Worm (Caenorhabditis elegans) whole organism, young adult: ENCODE data around the gene gst-4.

Experiments
- aptf-2 ChIP-seq: fragments of 200-800 bp; sonication (Bioruptor generic); conservative IDR thresholded peaks from 2 replicates; pipeline ENCODE4 v1.3.6; 2022; ENCODE audit warnings: missing genetic modification reagents, missing genetic modification characterization, missing compliant biosample characterization
- athp-1 ChIP-seq: sonication (generic microtip); optimal IDR thresholded peaks from 2 replicates; lab custom pipeline; 2017; ENCODE audit warnings: mild to moderate bottlenecking, missing genetic modification characterization, missing compliant biosample characterization
- attf-3 ChIP-seq: fragments of 200-800 bp; sonication (Bioruptor generic); conservative IDR thresholded peaks from 2 replicates; pipeline ENCODE4 v1.3.6; 2022; ENCODE audit warnings: missing genetic modification reagents, missing genetic modification characterization, missing compliant biosample characterization
- bed-1 ChIP-seq: fragments of 200-800 bp; sonication (Bioruptor generic); IDR thresholded peaks from 2 replicates; pipeline ENCODE4 v1.3.6; 2022; ENCODE audit warnings: missing genetic modification reagents, missing genetic modification characterization, missing compliant biosample characterization
- cebp-1 ChIP-seq, 2 experiments: fragments of 200-800 bp in 1 of 2; sonication (Bioruptor generic) in 1 of 2; sonication (generic microtip) in 1 of 2; IDR thresholded peaks in 1 of 2; optimal IDR thresholded peaks in 1 of 2; 2 replicates each; pipeline versions ENCODE4 v1.3.6 to Lab custom; 2017 to 2022; ENCODE audit warnings: missing compliant biosample characterization in 2 of 2, missing genetic modification characterization in 2 of 2, mild to moderate bottlenecking in 1 of 2, missing genetic modification reagents in 1 of 2, moderate library complexity in 1 of 2
- cebp-2 ChIP-seq: fragments of 200-800 bp; sonication (Bioruptor generic); IDR thresholded peaks from 2 replicates; pipeline ENCODE4 v1.3.6; 2022; ENCODE audit warnings: missing genetic modification characterization, missing compliant biosample characterization
- ceh-40 ChIP-seq: fragments of 200-800 bp; sonication (Bioruptor generic); IDR thresholded peaks from 2 replicates; pipeline ENCODE4 v1.3.6; 2022; ENCODE audit warnings: missing genetic modification characterization, missing compliant biosample characterization
- ceh-91 ChIP-seq: fragments of 200-800 bp; sonication (Bioruptor generic); IDR thresholded peaks from 2 replicates; pipeline ENCODE4 v1.3.6; 2022; ENCODE audit warnings: missing genetic modification reagents, missing genetic modification characterization, missing compliant biosample characterization
- die-1 ChIP-seq: sonication (generic microtip); optimal IDR thresholded peaks from 2 replicates; lab custom pipeline; 2016; ENCODE audit warnings: missing genotype, mild to moderate bottlenecking, missing genetic modification characterization, missing compliant biosample characterization
- efl-1 ChIP-seq: fragments of 150-350 bp; optimal IDR thresholded peaks from 2 replicates; lab custom pipeline; 2014; ENCODE audit warnings: missing biosample characterization, missing genetic modification reagents, missing genetic modification characterization
- egl-18 ChIP-seq: fragments of 200-800 bp; sonication (Bioruptor generic); IDR thresholded peaks from 2 replicates; pipeline ENCODE4 v1.3.6; 2022; ENCODE audit warnings: missing genetic modification reagents, missing genetic modification characterization, missing compliant biosample characterization
- ekl-4 ChIP-seq: fragments of 200-800 bp; sonication (Bioruptor generic); IDR thresholded peaks from 2 replicates; pipeline ENCODE4 v1.3.6; 2022; ENCODE audit warnings: missing genetic modification reagents, missing genetic modification characterization, missing compliant biosample characterization
- ets-4 ChIP-seq: fragments of 200-800 bp; sonication (Bioruptor generic); optimal IDR thresholded peaks from 2 replicates; lab custom pipeline; 2018; ENCODE audit warnings: mild to moderate bottlenecking, missing genetic modification characterization, missing compliant biosample characterization
- hmg-20 ChIP-seq: fragments of 200-800 bp; sonication (Bioruptor generic); IDR thresholded peaks from 2 replicates; pipeline ENCODE4 v1.3.6; 2022; ENCODE audit warnings: missing genetic modification reagents, missing genetic modification characterization, missing compliant biosample characterization
- lin-26 ChIP-seq: fragments of 200-800 bp; sonication (Bioruptor generic); IDR thresholded peaks from 2 replicates; pipeline ENCODE4 v1.3.6; 2022; ENCODE audit warnings: missing genetic modification reagents, missing genetic modification characterization, missing compliant biosample characterization
- lsl-1 ChIP-seq: fragments of 200-800 bp; sonication (Bioruptor generic); optimal IDR thresholded peaks from 2 replicates; lab custom pipeline; 2018; ENCODE audit warnings: mild to moderate bottlenecking, missing genetic modification characterization, moderate library complexity, missing compliant biosample characterization
- lsy-27 ChIP-seq: sonication (generic microtip); optimal IDR thresholded peaks from 2 replicates; lab custom pipeline; 2017; ENCODE audit warnings: missing genetic modification characterization, mild to moderate bottlenecking, missing compliant biosample characterization, antibody characterized with exemption, missing genotype, borderline replicate concordance; ENCODE audit not compliant: insufficient read depth
- mel-28 ChIP-seq: sonication (generic microtip); optimal IDR thresholded peaks from 2 replicates; lab custom pipeline; 2016; ENCODE audit warnings: borderline replicate concordance, mild to moderate bottlenecking, missing genetic modification characterization, missing compliant biosample characterization
- nfyb-1 ChIP-seq: fragments of 200-800 bp; sonication (Bioruptor generic); IDR thresholded peaks from 2 replicates; pipeline ENCODE4 v1.3.6; 2022; ENCODE audit warnings: missing genetic modification reagents, missing genetic modification characterization, missing compliant biosample characterization
- nhr-27 ChIP-seq: fragments of 200-800 bp; sonication (Bioruptor generic); optimal IDR thresholded peaks from 2 replicates; lab custom pipeline; 2018; ENCODE audit warnings: mild to moderate bottlenecking, missing genetic modification characterization, moderate library complexity, missing compliant biosample characterization
- pbrm-1 ChIP-seq: fragments of 200-800 bp; sonication (Bioruptor generic); IDR thresholded peaks from 2 replicates; pipeline ENCODE4 v1.3.6; 2022; ENCODE audit warnings: missing genetic modification reagents, missing genetic modification characterization, missing compliant biosample characterization
- repo-1 ChIP-seq: sonication (generic microtip); optimal IDR thresholded peaks from 2 replicates; lab custom pipeline; 2017; ENCODE audit warnings: mild to moderate bottlenecking, missing genetic modification characterization, missing compliant biosample characterization
- rpc-1 ChIP-seq, 2 experiments: fragments of 150-350 bp in 1 of 2; sonication (generic microtip) in 1 of 2; optimal IDR thresholded peaks; 2 replicates each; lab custom pipeline; 2014 to 2018; ENCODE audit warnings: missing biosample characterization in 1 of 2, missing genetic modification characterization in 1 of 2, missing genetic modification reagents in 1 of 2, missing genotype in 1 of 2
- snpc-1.3 ChIP-seq: sonication (generic microtip); optimal IDR thresholded peaks from 2 replicates; lab custom pipeline; 2017; ENCODE audit warnings: missing genetic modification characterization, mild to moderate bottlenecking, missing compliant biosample characterization, antibody characterized with exemption, moderate library complexity, missing genotype, missing genetic modification reagents; ENCODE audit not compliant: insufficient read depth
- snpc-3.4 ChIP-seq: sonication (generic microtip); optimal IDR thresholded peaks from 2 replicates; lab custom pipeline; 2017; ENCODE audit warnings: missing genetic modification characterization, mild to moderate bottlenecking, missing compliant biosample characterization, antibody characterized with exemption, moderate library complexity, missing genotype, missing genetic modification reagents
- somi-1 ChIP-seq: fragments of 200-800 bp; sonication (Bioruptor generic); optimal IDR thresholded peaks from 2 replicates; lab custom pipeline; 2018; ENCODE audit warnings: mild to moderate bottlenecking, missing genetic modification characterization, missing compliant biosample characterization
- unc-130 ChIP-seq: sonication (generic microtip); optimal IDR thresholded peaks from 2 replicates; lab custom pipeline; 2016; ENCODE audit warnings: missing genetic modification reagents, missing genetic modification characterization, missing compliant biosample characterization
- unc-62 ChIP-seq: fragments of 150-350 bp; optimal IDR thresholded peaks from 2 replicates; lab custom pipeline; 2014; ENCODE audit warnings: missing biosample characterization, missing genetic modification reagents, missing genetic modification characterization
- zim-3 ChIP-seq: sonication (generic microtip); optimal IDR thresholded peaks from 2 replicates; lab custom pipeline; 2017; ENCODE audit warnings: mild to moderate bottlenecking, missing genetic modification characterization, moderate library complexity, missing compliant biosample characterization
- ztf-25 ChIP-seq: fragments of 200-800 bp; sonication (Bioruptor generic); IDR thresholded peaks from 2 replicates; pipeline ENCODE4 v1.3.6; 2022; ENCODE audit warnings: missing genetic modification reagents, missing genetic modification characterization, missing compliant biosample characterization
- ztf-26 ChIP-seq: sonication (generic microtip); optimal IDR thresholded peaks from 2 replicates; lab custom pipeline; 2017; ENCODE audit warnings: missing genetic modification characterization, missing compliant biosample characterization
- ztf-6 ChIP-seq: fragments of 200-800 bp; sonication (Bioruptor generic); IDR thresholded peaks from 2 replicates; pipeline ENCODE4 v1.3.6; 2022; ENCODE audit warnings: missing genetic modification reagents, missing genetic modification characterization, missing compliant biosample characterization

Gene gst-4

ce11 chrIV:10141930-10142505, at the start of gene gst-4, which contains the start of the genes gst-2 and dhs-12:
Gene gst-4, plus strand, starts transcription at chrIV:10142225.
Gene gst-2, minus strand, starts transcription at chrIV:10142061.
Gene dhs-12, plus strand, starts transcription at chrIV:10142455.
- TF ChIP-seq repo-1 (no peak), efl-1 (GFP tag; lab: Kevin White, UChicago) (no peak)

DNA sequence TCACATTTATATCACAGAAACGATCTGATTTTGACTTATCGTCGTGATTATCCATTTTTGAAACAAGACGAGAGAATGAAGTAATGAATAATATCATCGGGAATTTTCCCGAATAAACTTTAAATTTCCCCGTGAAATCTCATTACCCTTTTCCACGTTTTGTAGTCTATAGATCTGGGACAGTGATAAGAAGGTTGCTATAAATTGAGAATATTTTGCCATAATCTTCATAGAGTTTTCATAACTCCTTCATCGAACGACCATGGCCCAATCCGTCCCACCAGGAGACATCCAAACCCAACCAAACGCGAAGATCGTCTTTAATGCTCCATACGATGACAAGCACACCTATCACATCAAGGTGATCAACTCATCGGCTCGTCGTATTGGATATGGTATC, 46.9 kb upstream of the gst-4 start, which contains the start of the genes C04G2.5 and msp-36:
C04G2.5 (minus strand) TSS at position 101 of the 400 bp plus-strand sequence.
msp-36 (plus strand) TSS at position 263 of the 400 bp plus-strand sequence.
- TF ChIP-seq ekl-4 (GFP tag; lab: Robert Waterston, UW): no peak
- TF ChIP-seq zim-3 (tag; lab: Kevin White, UChicago): no peak
- no peak for TF ChIP-seq snpc-3.4 (tag; lab: Kevin White, UChicago)
- TF ChIP-seq hmg-20 (GFP tag; lab: Robert Waterston, UW): no peak
- no peak for TF ChIP-seq bed-1 (GFP tag; lab: Robert Waterston, UW)
- TF ChIP-seq ztf-26: no peak
- TF ChIP-seq nfyb-1 (GFP tag; lab: Robert Waterston, UW): no peak
- no peak for TF ChIP-seq mel-28 (tag; lab: Kevin White, UChicago)
- no peak for TF ChIP-seq aptf-2 (GFP tag; lab: Robert Waterston, UW)
- no peak for TF ChIP-seq snpc-1.3 (tag; lab: Kevin White, UChicago)
- no peak for TF ChIP-seq nhr-27
- TF ChIP-seq rpc-1 (optimal IDR thresholded peaks at IDR 0.05; lab: Kevin White, UChicago): no peak
- no peak for TF ChIP-seq rpc-1 (tag; optimal IDR thresholded peaks at IDR 0.05; lab: Kevin White, UChicago)

- TF ChIP-seq ceh-91 (GFP tag; lab: Robert Waterston, UW) (no peak), attf-3 (peak; percentile 88)
- TF ChIP-seq, all 124 proteins: peak for 1
These were observed 45.1 kb upstream of the gst-4 start, which contains the start of gene dis-3 for ce11 chrIV:10096881-10097280. Gene dis-3, plus strand, starts transcription at chrIV:10097202.

- TF ChIP-seq ztf-6: no peak
- TF ChIP-seq die-1 (tag; lab: Kevin White, UChicago): no peak
- no peak for TF ChIP-seq cebp-1 (GFP tag; IDR thresholded peaks at IDR 0.05; lab: Robert Waterston, UW)
- TF ChIP-seq cebp-1 (tag; optimal IDR thresholded peaks at IDR 0.05; lab: Kevin White, UChicago): no peak
- no peak for TF ChIP-seq ceh-40 (GFP tag; lab: Robert Waterston, UW)
- TF ChIP-seq athp-1: no peak
- TF ChIP-seq lin-26 (GFP tag; lab: Robert Waterston, UW): no peak
- no peak for TF ChIP-seq zim-3 (tag; lab: Kevin White, UChicago)
- no peak for TF ChIP-seq ets-4 (GFP tag; lab: Kevin White, UChicago)
- TF ChIP-seq lsy-27 (tag; lab: Kevin White, UChicago): no peak
- no peak for TF ChIP-seq lsl-1
- no peak for TF ChIP-seq egl-18 (GFP tag; lab: Robert Waterston, UW)
- no peak for TF ChIP-seq unc-62 (GFP tag; lab: Kevin White, UChicago)
- TF ChIP-seq snpc-3.4 (tag; lab: Kevin White, UChicago): no peak
- no peak for TF ChIP-seq unc-130 (GFP tag; lab: Kevin White, UChicago)
- no peak for TF ChIP-seq ztf-25
- TF ChIP-seq somi-1 (GFP tag; lab: Kevin White, UChicago): no peak
- TF ChIP-seq pbrm-1 (GFP tag; lab: Robert Waterston, UW): no peak
- no peak for TF ChIP-seq cebp-2 (GFP tag; lab: Robert Waterston, UW)
These were observed 31.6 kb upstream of the gst-4 start, which contains the start of gene egl-38 for ce11 chrIV:10110417-10110816. Gene egl-38, minus strand, starts transcription at chrIV:10110517.
